Worm (Caenorhabditis elegans) whole organism, early embryonic: ENCODE measurements around the gene osm-7.

Source experiments
- F13C5.2 ChIP-seq: sonication (generic microtip); optimal IDR thresholded peaks from 2 replicates; lab custom pipeline; 2017; ENCODE audit warnings: mild to moderate bottlenecking, missing genetic modification characterization, inconsistent platforms, missing compliant biosample characterization
- aly-1 ChIP-seq: sonication (generic microtip); optimal IDR thresholded peaks from 2 replicates; lab custom pipeline; 2016; ENCODE audit warnings: missing genetic modification characterization, missing compliant biosample characterization
- ama-1 ChIP-seq: fragments of 150-350 bp; optimal IDR thresholded peaks from 2 replicates; lab custom pipeline; 2014
- ceh-36 ChIP-seq: sonication (generic microtip); optimal IDR thresholded peaks from 2 replicates; lab custom pipeline; 2016; ENCODE audit warnings: missing genetic modification characterization, inconsistent platforms, missing compliant biosample characterization
- ets-7 ChIP-seq: sonication (generic microtip); optimal IDR thresholded peaks from 2 replicates; lab custom pipeline; 2016; ENCODE audit warnings: missing genotype, missing genetic modification characterization, missing compliant biosample characterization
- flt-1 ChIP-seq: fragments of 200-800 bp; sonication (Bioruptor generic); IDR thresholded peaks from 2 replicates; pipeline ENCODE4 v1.3.6; 2022; ENCODE audit warnings: missing genetic modification characterization, missing compliant biosample characterization
- hmbx-1 ChIP-seq: sonication (generic microtip); optimal IDR thresholded peaks from 2 replicates; lab custom pipeline; 2016; ENCODE audit warnings: mild to moderate bottlenecking, missing genetic modification characterization, missing compliant biosample characterization
- hmg-4 ChIP-seq: fragments of 200-800 bp; sonication (Bioruptor generic); optimal IDR thresholded peaks from 2 replicates; lab custom pipeline; 2018; ENCODE audit warnings: mild to moderate bottlenecking, missing genetic modification characterization, missing compliant biosample characterization
- pes-1 ChIP-seq: fragments of 200-800 bp; sonication (Bioruptor generic); IDR thresholded peaks from 2 replicates; pipeline ENCODE4 v1.3.6; 2022; ENCODE audit warnings: missing genetic modification reagents, missing genetic modification characterization, missing compliant biosample characterization
- sea-1 ChIP-seq: fragments of 200-800 bp; sonication (Bioruptor generic); conservative IDR thresholded peaks from 2 replicates; pipeline ENCODE4 v1.3.6; 2022; ENCODE audit warnings: missing genetic modification characterization, missing compliant biosample characterization
- tbx-11 ChIP-seq: fragments of 200-800 bp; sonication (Bioruptor generic); IDR thresholded peaks from 2 replicates; pipeline ENCODE4 v1.3.6; 2022; ENCODE audit warnings: missing genetic modification characterization, missing compliant biosample characterization
- tbx-37 ChIP-seq: fragments of 200-800 bp; sonication (Bioruptor generic); conservative IDR thresholded peaks from 2 replicates; pipeline ENCODE4 v1.3.6; 2022; ENCODE audit warnings: missing genetic modification reagents, missing genetic modification characterization, missing compliant biosample characterization

ce11 chrIII:13580538-13580937 lies 4.6 kb downstream of the osm-7 start, which contains the start of gene T05D4.5:
- TF ChIP-seq aly-1 (tag; lab: Kevin White, UChicago) (no peak), ama-1 (lab: Kevin White, UChicago) (no peak), hmbx-1 (no peak), ets-7 (tag; lab: Kevin White, UChicago) (no peak), F13C5.2 (tag; lab: Kevin White, UChicago) (no peak), sea-1 (GFP tag; lab: Robert Waterston, UW) (no peak), pes-1 (no peak), flt-1 (GFP tag; lab: Robert Waterston, UW) (no peak), ceh-36 (tag; lab: Kevin White, UChicago) (no peak), tbx-37 (GFP tag; lab: Robert Waterston, UW) (no peak), hmg-4 (GFP tag; lab: Kevin White, UChicago) (no peak), tbx-11 (GFP tag; lab: Robert Waterston, UW) (no peak)
